Fruit fly (Drosophila melanogaster) S2 (cell line): ENCODE results near the gene CG4025.

Source experiments
- CG8478 ChIP-seq: fragments of >200 bp; optimal IDR thresholded peaks from 2 replicates; lab custom pipeline; 2018
- CTCF ChIP-seq, 2 experiments: fragments of >200 bp; optimal IDR thresholded peaks; 2 replicates each; lab custom pipeline; 2018

- TF ChIP-seq CG8478 (lab: Kevin White, UChicago) (no peak), CTCF (optimal IDR thresholded peaks at IDR 0.05; lab: Kevin White, UChicago) (no peak)
These were observed 854 bp upstream of the CG4025 start, which contains the start of gene CG4045 for dm6 chrX:2075846-2076377.
